Fruit fly (Drosophila melanogaster) whole organism, embryonic: ENCODE data around the gene CG9132.
A peak's percentile ranks its signal among the peaks of the same experiment; 100 is the strongest.

Experiments used
- Bteb2 ChIP-seq: fragments of 200-800 bp; sonication (Bioruptor generic); optimal IDR thresholded peaks from 2 replicates; lab custom pipeline; 2016; ENCODE audit warnings: missing biosample characterization, missing genetic modification characterization
- CG10321 ChIP-seq: fragments of 200-800 bp; sonication (Bioruptor generic); IDR thresholded peaks from 2 replicates; pipeline ENCODE4 v1.3.6; 2022; ENCODE audit warnings: missing biosample characterization, missing genetic modification characterization
- CG10462 ChIP-seq: fragments of 200-800 bp; sonication (Bioruptor generic); optimal IDR thresholded peaks from 2 replicates; lab custom pipeline; 2016; ENCODE audit warnings: missing biosample characterization, missing genetic modification characterization
- CG12659 ChIP-seq: fragments of 200-800 bp; sonication (Bioruptor generic); optimal IDR thresholded peaks from 3 replicates; lab custom pipeline; 2017; ENCODE audit warnings: mild to moderate bottlenecking, missing biosample characterization, missing genetic modification reagents, missing genetic modification characterization
- CG14860 ChIP-seq: fragments of 200-800 bp; sonication (Bioruptor generic); IDR thresholded peaks from 3 replicates; pipeline ENCODE4 v1.3.6; 2022; ENCODE audit warnings: missing biosample characterization, missing genetic modification characterization; ENCODE audit not compliant: partially characterized antibody
- CG1603 ChIP-seq: fragments of 200-800 bp; sonication (Bioruptor generic); optimal IDR thresholded peaks from 2 replicates; lab custom pipeline; 2019; ENCODE audit warnings: missing biosample characterization, mild to moderate bottlenecking, missing genetic modification characterization, moderate library complexity
- CG1647 ChIP-seq: fragments of 200-800 bp; sonication (Bioruptor generic); optimal IDR thresholded peaks from 3 replicates; lab custom pipeline; 2016; ENCODE audit warnings: missing biosample characterization, missing genetic modification characterization
- CG16815 ChIP-seq: fragments of 200-800 bp; sonication (Bioruptor generic); optimal IDR thresholded peaks from 3 replicates; lab custom pipeline; 2017; ENCODE audit warnings: missing biosample characterization, mild to moderate bottlenecking, missing genetic modification characterization
- CG18011 ChIP-seq: fragments of 200-800 bp; sonication (Bioruptor generic); optimal IDR thresholded peaks from 2 replicates; lab custom pipeline; 2017; ENCODE audit warnings: missing biosample characterization, missing genetic modification characterization, mild to moderate bottlenecking, moderate library complexity, missing genotype
- CG32772 ChIP-seq: fragments of 200-800 bp; sonication (Bioruptor generic); IDR thresholded peaks from 2 replicates; pipeline ENCODE4 v1.3.6; 2022; ENCODE audit warnings: missing biosample characterization, missing genetic modification characterization
- CG3726 ChIP-seq: fragments of 200-800 bp; sonication (Bioruptor generic); IDR thresholded peaks from 3 replicates; pipeline ENCODE4, ENCODE4 v1.3.6; 2022; ENCODE audit warnings: missing biosample characterization, missing genetic modification characterization
- CG3995 ChIP-seq: fragments of 200-800 bp; sonication (Bioruptor generic); optimal IDR thresholded peaks from 3 replicates; lab custom pipeline; 2016; ENCODE audit warnings: missing biosample characterization, missing genetic modification characterization
- CG6683 ChIP-seq: fragments of 200-800 bp; sonication (Bioruptor generic); optimal IDR thresholded peaks from 2 replicates; lab custom pipeline; 2017; ENCODE audit warnings: missing biosample characterization, mild to moderate bottlenecking, missing genetic modification characterization, missing genetic modification reagents
- CG6854 ChIP-seq: fragments of 200-800 bp; sonication (Bioruptor generic); optimal IDR thresholded peaks from 3 replicates; lab custom pipeline; 2017; ENCODE audit warnings: missing biosample characterization, mild to moderate bottlenecking, missing genetic modification characterization
- Chrac-16 ChIP-seq: fragments of 200-800 bp; sonication (Bioruptor generic); optimal IDR thresholded peaks from 3 replicates; lab custom pipeline; 2016; ENCODE audit warnings: missing biosample characterization, missing genetic modification characterization
- CkIIα-i1 ChIP-seq: fragments of 200-800 bp; sonication (Bioruptor generic); IDR thresholded peaks from 2 replicates; pipeline ENCODE4 v1.3.6; 2022; ENCODE audit warnings: missing biosample characterization, missing genetic modification characterization
- Dad ChIP-seq: fragments of 200-800 bp; sonication (Bioruptor generic); optimal IDR thresholded peaks from 3 replicates; lab custom pipeline; 2016; ENCODE audit warnings: missing biosample characterization, missing genetic modification characterization
- Dek ChIP-seq: fragments of 200-800 bp; sonication (Bioruptor generic); optimal IDR thresholded peaks from 3 replicates; lab custom pipeline; 2019; ENCODE audit warnings: missing biosample characterization, mild to moderate bottlenecking, missing genetic modification characterization, moderate library complexity
- Dip3 ChIP-seq: fragments of 200-800 bp; sonication (Bioruptor generic); optimal IDR thresholded peaks from 3 replicates; lab custom pipeline; 2016; ENCODE audit warnings: missing biosample characterization, missing genetic modification characterization
- Doc3 ChIP-seq: fragments of 200-800 bp; sonication (Bioruptor generic); IDR thresholded peaks from 3 replicates; pipeline ENCODE4 v1.3.6; 2022; ENCODE audit warnings: missing biosample characterization, missing genetic modification characterization; ENCODE audit not compliant: partially characterized antibody
- Dp ChIP-seq: fragments of 200-800 bp; sonication (Bioruptor generic); optimal IDR thresholded peaks from 2 replicates; lab custom pipeline; 2018; ENCODE audit warnings: missing biosample characterization, mild to moderate bottlenecking, missing genetic modification characterization, moderate library complexity
- Drgx ChIP-seq: fragments of 200-800 bp; sonication (Bioruptor generic); IDR thresholded peaks from 2 replicates; pipeline ENCODE4 v1.3.6; 2022; ENCODE audit warnings: missing biosample characterization, missing genetic modification characterization
- Fer2 ChIP-seq: fragments of 200-800 bp; sonication (Bioruptor generic); optimal IDR thresholded peaks from 2 replicates; lab custom pipeline; 2018; ENCODE audit warnings: missing biosample characterization, mild to moderate bottlenecking, missing genetic modification characterization, moderate library complexity
- HLH4C ChIP-seq: fragments of 200-800 bp; sonication (Bioruptor generic); IDR thresholded peaks from 3 replicates; pipeline ENCODE4 v1.3.6; 2022; ENCODE audit warnings: missing biosample characterization, missing genetic modification characterization; ENCODE audit not compliant: partially characterized antibody
- Mad ChIP-seq: fragments of 200-800 bp; sonication (Bioruptor generic); optimal IDR thresholded peaks from 2 replicates; lab custom pipeline; 2016; ENCODE audit warnings: missing biosample characterization, missing genetic modification characterization
- Nf-YB ChIP-seq: fragments of 200-800 bp; sonication (Bioruptor generic); optimal IDR thresholded peaks from 3 replicates; lab custom pipeline; 2019; ENCODE audit warnings: missing biosample characterization, mild to moderate bottlenecking, missing genetic modification characterization, moderate library complexity
- Oaz ChIP-seq: fragments of 200-800 bp; sonication (Bioruptor generic); IDR thresholded peaks from 2 replicates; pipeline ENCODE4 v1.3.6; 2022; ENCODE audit warnings: missing biosample characterization, missing genetic modification characterization
- Opbp ChIP-seq: fragments of 200-800 bp; sonication (Bioruptor generic); IDR thresholded peaks from 3 replicates; pipeline ENCODE4 v1.3.6; 2022; ENCODE audit warnings: missing biosample characterization, missing genetic modification characterization; ENCODE audit not compliant: partially characterized antibody
- Sox100B ChIP-seq: fragments of 200-800 bp; sonication (Bioruptor generic); optimal IDR thresholded peaks from 3 replicates; lab custom pipeline; 2018; ENCODE audit warnings: missing biosample characterization, mild to moderate bottlenecking, missing genetic modification characterization
- Ssrp ChIP-seq: fragments of 200-800 bp; sonication (Bioruptor generic); optimal IDR thresholded peaks from 2 replicates; lab custom pipeline; 2018; ENCODE audit warnings: missing biosample characterization, mild to moderate bottlenecking, missing genetic modification characterization, moderate library complexity
- aop ChIP-seq: fragments of 200-800 bp; sonication (Bioruptor generic); IDR thresholded peaks from 2 replicates; pipeline ENCODE4 v1.3.6; 2022; ENCODE audit warnings: missing biosample characterization, missing genetic modification characterization
- az2 ChIP-seq: fragments of 200-800 bp; sonication (Bioruptor generic); optimal IDR thresholded peaks from 3 replicates; lab custom pipeline; 2016; ENCODE audit warnings: missing biosample characterization, missing genetic modification characterization
- chm ChIP-seq: fragments of 200-800 bp; sonication (Bioruptor generic); IDR thresholded peaks from 2 replicates; pipeline ENCODE4 v1.3.6; 2022; ENCODE audit warnings: missing biosample characterization, missing genetic modification characterization
- dm ChIP-seq: fragments of 200-800 bp; sonication (Bioruptor generic); optimal IDR thresholded peaks from 3 replicates; lab custom pipeline; 2016; ENCODE audit warnings: missing biosample characterization, missing genetic modification characterization
- dpn ChIP-seq, 2 experiments: fragments of 200-800 bp; sonication (Bioruptor generic); optimal IDR thresholded peaks; 3 replicates each; lab custom pipeline; 2016; ENCODE audit warnings: missing biosample characterization in 2 of 2, missing genetic modification characterization in 2 of 2
- en ChIP-seq: fragments of 200-800 bp; sonication (Bioruptor generic); optimal IDR thresholded peaks from 2 replicates; lab custom pipeline; 2016; ENCODE audit warnings: missing biosample characterization, missing genetic modification characterization
- ewg ChIP-seq: fragments of 200-800 bp; sonication (Bioruptor generic); optimal IDR thresholded peaks from 3 replicates; lab custom pipeline; 2017; ENCODE audit warnings: mild to moderate bottlenecking, missing biosample characterization, missing genetic modification reagents, missing genetic modification characterization
- fd102C ChIP-seq: fragments of 200-800 bp; sonication (Bioruptor generic); optimal IDR thresholded peaks from 2 replicates; lab custom pipeline; 2018; ENCODE audit warnings: missing biosample characterization, mild to moderate bottlenecking, missing genetic modification characterization, moderate library complexity
- grn ChIP-seq: fragments of 200-800 bp; sonication (Bioruptor generic); optimal IDR thresholded peaks from 3 replicates; lab custom pipeline; 2017; ENCODE audit warnings: missing biosample characterization, missing genetic modification characterization
- gro ChIP-seq: fragments of 200-800 bp; sonication (Bioruptor generic); optimal IDR thresholded peaks from 2 replicates; lab custom pipeline; 2016; ENCODE audit warnings: missing biosample characterization, missing genetic modification characterization
- kni ChIP-seq: fragments of 200-800 bp; sonication (Bioruptor generic); optimal IDR thresholded peaks from 3 replicates; lab custom pipeline; 2017; ENCODE audit warnings: mild to moderate bottlenecking, missing biosample characterization, missing genetic modification reagents, missing genetic modification characterization
- mirr ChIP-seq: fragments of 200-800 bp; sonication (Bioruptor generic); optimal IDR thresholded peaks from 3 replicates; lab custom pipeline; 2018; ENCODE audit warnings: missing biosample characterization, mild to moderate bottlenecking, missing genetic modification characterization
- otp ChIP-seq: fragments of 200-800 bp; sonication (Bioruptor generic); IDR thresholded peaks from 3 replicates; pipeline ENCODE4, ENCODE4 v1.3.6; 2022; ENCODE audit warnings: missing biosample characterization, missing genetic modification characterization
- pnt ChIP-seq: fragments of 200-800 bp; sonication (Bioruptor generic); optimal IDR thresholded peaks from 3 replicates; lab custom pipeline; 2016; ENCODE audit warnings: missing biosample characterization, missing genetic modification characterization
- repo ChIP-seq: fragments of 200-800 bp; sonication (Bioruptor generic); optimal IDR thresholded peaks from 2 replicates; lab custom pipeline; 2016; ENCODE audit warnings: missing biosample characterization, missing genetic modification characterization
- row ChIP-seq: fragments of 200-800 bp; sonication (Bioruptor generic); IDR thresholded peaks from 3 replicates; pipeline ENCODE4 v1.3.6; 2022; ENCODE audit warnings: missing biosample characterization, missing genetic modification characterization
- so ChIP-seq: fragments of 200-800 bp; sonication (Bioruptor generic); IDR thresholded peaks from 3 replicates; pipeline ENCODE4 v1.3.6; 2022; ENCODE audit warnings: missing biosample characterization, missing genetic modification characterization
- stc ChIP-seq: fragments of 200-800 bp; sonication (Bioruptor generic); IDR thresholded peaks from 2 replicates; pipeline ENCODE4 v1.3.6; 2022; ENCODE audit warnings: missing biosample characterization, missing genetic modification characterization
- tin ChIP-seq: fragments of 200-800 bp; sonication (Bioruptor generic); optimal IDR thresholded peaks from 3 replicates; lab custom pipeline; 2016; ENCODE audit warnings: missing biosample characterization, missing genetic modification characterization
- vfl ChIP-seq: fragments of 200-800 bp; sonication (Bioruptor generic); optimal IDR thresholded peaks from 2 replicates; lab custom pipeline; 2016; ENCODE audit warnings: missing biosample characterization, missing genetic modification characterization
- zen2 ChIP-seq: fragments of 200-800 bp; sonication (Bioruptor generic); IDR thresholded peaks from 3 replicates; pipeline ENCODE4 v1.3.6; 2022; ENCODE audit warnings: missing biosample characterization, missing genetic modification characterization; ENCODE audit not compliant: partially characterized antibody

Gene CG9132

dm6 chrX:16822080-16822479 is 21.6 kb upstream of the CG9132 start (continued):
- TF ChIP-seq CG12659 (GFP tag; lab: Kevin White, UChicago) = peak; percentile 31
- TF ChIP-seq so (GFP tag; lab: Robert Waterston, UW) = 0 out of 3 replicates have a peak, but pooled peaks have one; percentile 28
- no peak for TF ChIP-seq CG10462
- no peak for TF ChIP-seq Oaz (GFP tag; lab: Robert Waterston, UW)
- peak; percentile 37 for TF ChIP-seq CG1603
- TF ChIP-seq en = no peak
- no peak for TF ChIP-seq CG6854 (GFP tag; lab: Kevin White, UChicago)
- no peak for TF ChIP-seq Fer2 (tag; lab: Kevin White, UChicago)
- peak; percentile 58; the same call in 1 of the 2 replicates for TF ChIP-seq CG32772
- TF ChIP-seq fd102C = no peak
- peak; percentile 53 for TF ChIP-seq Ssrp (tag; lab: Kevin White, UChicago)
- no peak for TF ChIP-seq dm
- TF ChIP-seq CG3726 (GFP tag; lab: Robert Waterston, UW) = no peak
- 0 out of 3 replicates have a peak, but pooled peaks have one; percentile 41 for TF ChIP-seq otp (GFP tag; lab: Robert Waterston, UW)
- TF ChIP-seq aop (GFP tag; lab: Robert Waterston, UW) = no peak
- peak; percentile 32 for TF ChIP-seq ewg (GFP tag; lab: Kevin White, UChicago)
- no peak for TF ChIP-seq vfl (GFP tag; lab: Kevin White, UChicago)
- no peak for TF ChIP-seq HLH4C (GFP tag; lab: Robert Waterston, UW)
- TF ChIP-seq dpn (GFP tag; optimal IDR thresholded peaks at IDR 0.05; lab: Kevin White, UChicago) = peak in 1 of 2 experiments; percentile 23
- TF ChIP-seq az2 (GFP tag; lab: Kevin White, UChicago) = peak; percentile 57
- no peak for TF ChIP-seq kni (GFP tag; lab: Kevin White, UChicago)
- TF ChIP-seq Mad = no peak
- TF ChIP-seq Nf-YB (GFP tag; lab: Kevin White, UChicago) = peak; percentile 3
- no peak for TF ChIP-seq Opbp (GFP tag; lab: Robert Waterston, UW)
- TF ChIP-seq Dek (tag; lab: Kevin White, UChicago) = no peak
- TF ChIP-seq row (GFP tag; lab: Robert Waterston, UW) = peak; percentile 83
- peak; percentile 11 for TF ChIP-seq Chrac-16 (GFP tag; lab: Kevin White, UChicago)
- peak; percentile 58 for TF ChIP-seq stc (GFP tag; lab: Robert Waterston, UW)
- TF ChIP-seq chm = no peak
- no peak for TF ChIP-seq mirr (GFP tag; lab: Kevin White, UChicago)
- TF ChIP-seq CG14860 (GFP tag; lab: Robert Waterston, UW) = no peak
- TF ChIP-seq Sox100B = peak; percentile 22
- no peak for TF ChIP-seq repo (GFP tag; lab: Kevin White, UChicago)
- peak; percentile 25; the same call in 1 of the 2 replicates for TF ChIP-seq CG10321
- TF ChIP-seq CG1647 (GFP tag; lab: Kevin White, UChicago) = no peak
- no peak for TF ChIP-seq gro (GFP tag; lab: Kevin White, UChicago)
- no peak for TF ChIP-seq Doc3 (GFP tag; lab: Robert Waterston, UW)
- TF ChIP-seq Dip3 (GFP tag; lab: Kevin White, UChicago) = no peak
- no peak for TF ChIP-seq CG3995 (GFP tag; lab: Kevin White, UChicago)
- TF ChIP-seq CG6683 (GFP tag; lab: Kevin White, UChicago) = no peak
- TF ChIP-seq CkIIα-i1 (GFP tag; lab: Robert Waterston, UW) = 0 out of 2 replicates have a peak, but pooled peaks have one; percentile 1
- TF ChIP-seq Dp (GFP tag; lab: Kevin White, UChicago) = no peak
- peak; percentile 52 for TF ChIP-seq tin (GFP tag; lab: Kevin White, UChicago)
- TF ChIP-seq grn (GFP tag; lab: Kevin White, UChicago) = no peak
- no peak for TF ChIP-seq CG18011 (GFP tag; lab: Kevin White, UChicago)
- peak; percentile 88 for TF ChIP-seq Drgx (GFP tag; lab: Robert Waterston, UW)
- TF ChIP-seq CG16815 (GFP tag; lab: Kevin White, UChicago) = peak; percentile 5
- no peak for TF ChIP-seq Dad (GFP tag; lab: Kevin White, UChicago)
- no peak for TF ChIP-seq Bteb2 (GFP tag; lab: Kevin White, UChicago)
- TF ChIP-seq zen2 (GFP tag; lab: Robert Waterston, UW) = no peak
- TF ChIP-seq pnt (GFP tag; lab: Kevin White, UChicago) = no peak
